Worm (Caenorhabditis elegans): ENCODE measurements around the gene twk-36.

DNA sequence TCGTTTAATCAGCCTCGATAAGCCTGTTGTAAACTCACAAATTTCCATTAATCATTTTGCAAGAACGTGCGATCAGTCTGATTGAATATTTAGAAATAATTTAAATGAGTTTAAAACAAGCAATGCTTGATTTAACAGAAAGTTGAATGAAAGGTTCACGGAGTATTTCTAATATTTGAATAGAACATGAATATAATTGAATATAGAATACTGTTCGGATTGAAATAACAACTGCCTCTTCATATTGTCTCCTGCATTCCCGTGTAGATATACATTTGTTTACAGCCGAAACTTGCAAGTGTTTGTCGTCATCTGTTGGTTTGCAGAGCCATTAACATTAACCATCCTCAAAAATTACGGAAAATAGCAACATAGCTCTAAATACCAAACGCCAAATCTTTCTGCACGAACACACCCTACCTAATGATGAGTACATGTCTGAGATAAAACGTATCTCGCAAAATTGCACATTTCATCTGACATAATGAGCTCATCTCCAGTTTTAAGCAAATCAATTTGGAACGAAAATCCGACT is 46.1 kb downstream of the twk-36 start, which contains the start of the genes Y26G10.5 and srh-32:
- TF ChIP-seq npax-4 (tag; optimal IDR thresholded peaks at IDR 0.05) = no peak
- no peak for TF ChIP-seq ceh-22 (tag; optimal IDR thresholded peaks at IDR 0.05)
- no peak for TF ChIP-seq pax-1 (tag; optimal IDR thresholded peaks at IDR 0.05)
- no peak for TF ChIP-seq unc-55 (GFP tag; optimal IDR thresholded peaks at IDR 0.05)
- TF ChIP-seq tbx-2 (tag; optimal IDR thresholded peaks at IDR 0.05) = no peak
- no peak for TF ChIP-seq hlh-13 (GFP tag; optimal IDR thresholded peaks at IDR 0.05)
- TF ChIP-seq ama-1 (optimal IDR thresholded peaks at IDR 0.05) = no peak
- TF ChIP-seq pha-4 (tag; optimal IDR thresholded peaks at IDR 0.05) = no peak
- no peak for TF ChIP-seq F13H6.1 (tag; optimal IDR thresholded peaks at IDR 0.05)
- TF ChIP-seq rnt-1 (tag; optimal IDR thresholded peaks at IDR 0.05) = no peak
- no peak for TF ChIP-seq ttx-3 (tag; optimal IDR thresholded peaks at IDR 0.05)
- no peak for TF ChIP-seq ets-4 (tag; optimal IDR thresholded peaks at IDR 0.05)
- TF ChIP-seq ceh-45 (GFP tag; IDR thresholded peaks at IDR 0.05) = no peak
- TF ChIP-seq hlh-30 (tag; optimal IDR thresholded peaks at IDR 0.05; ENCODE audit: insufficient read depth) = no peak

Data from whole organism, late embryonic.